Worm (Caenorhabditis elegans) whole organism, L2 larva: ENCODE measurements around the gene rcat-1.

Experiments
- C34F6.9 ChIP-seq: fragments of 150-350 bp; optimal IDR thresholded peaks from 2 replicates; lab custom pipeline; 2014; ENCODE audit warnings: missing biosample characterization, missing genetic modification characterization
- F13H6.1 ChIP-seq: sonication (generic microtip); optimal IDR thresholded peaks from 2 replicates; lab custom pipeline; 2016; ENCODE audit warnings: missing genetic modification characterization, missing compliant biosample characterization
- R02D3.7 ChIP-seq: fragments of 150-350 bp; optimal IDR thresholded peaks from 2 replicates; lab custom pipeline; 2014; ENCODE audit warnings: missing biosample characterization, missing genetic modification characterization
- ZK546.5 ChIP-seq: sonication (generic microtip); optimal IDR thresholded peaks from 2 replicates; lab custom pipeline; 2017; ENCODE audit warnings: missing biosample characterization, missing genetic modification characterization
- alr-1 ChIP-seq: fragments of 150-350 bp; optimal IDR thresholded peaks from 2 replicates; lab custom pipeline; 2014; ENCODE audit warnings: missing biosample characterization, missing genetic modification characterization
- blmp-1 ChIP-seq: sonication (generic microtip); optimal IDR thresholded peaks from 2 replicates; lab custom pipeline; 2017; ENCODE audit warnings: missing genetic modification characterization, mild to moderate bottlenecking, missing compliant biosample characterization, antibody characterized with exemption, moderate library complexity; ENCODE audit not compliant: insufficient read depth
- ceh-16 ChIP-seq: fragments of 150-350 bp; optimal IDR thresholded peaks from 2 replicates; lab custom pipeline; 2014; ENCODE audit warnings: missing biosample characterization, missing genetic modification characterization
- ceh-82 ChIP-seq: fragments of 150-350 bp; optimal IDR thresholded peaks from 2 replicates; lab custom pipeline; 2014; ENCODE audit warnings: missing biosample characterization, missing genetic modification characterization
- crh-2 ChIP-seq: sonication (generic microtip); optimal IDR thresholded peaks from 2 replicates; lab custom pipeline; 2017; ENCODE audit warnings: missing biosample characterization, missing genetic modification characterization
- egl-27 ChIP-seq: sonication (generic microtip); optimal IDR thresholded peaks from 3 replicates; lab custom pipeline; 2017; ENCODE audit warnings: missing biosample characterization, missing genetic modification reagents, missing genetic modification characterization
- fos-1 ChIP-seq: fragments of 150-350 bp; optimal IDR thresholded peaks from 2 replicates; lab custom pipeline; 2014; ENCODE audit warnings: missing biosample characterization, missing genetic modification characterization
- gmeb-1 ChIP-seq: fragments of 150-350 bp; optimal IDR thresholded peaks from 2 replicates; lab custom pipeline; 2014; ENCODE audit warnings: missing biosample characterization, missing genetic modification characterization
- lin-11 ChIP-seq: fragments of 150-350 bp; sonication (generic microtip); optimal IDR thresholded peaks from 2 replicates; lab custom pipeline; 2014; ENCODE audit warnings: missing biosample characterization, missing genetic modification characterization, inconsistent platforms, mixed read lengths
- lin-13 ChIP-seq: fragments of 150-350 bp; optimal IDR thresholded peaks from 2 replicates; lab custom pipeline; 2014; ENCODE audit warnings: missing biosample characterization, missing genetic modification reagents, missing genetic modification characterization
- lsy-2 ChIP-seq, 2 experiments: fragments of 150-350 bp in 1 of 2; sonication (generic microtip) in 1 of 2; optimal IDR thresholded peaks; 2 replicates each; lab custom pipeline; 2014 to 2017; ENCODE audit warnings: missing biosample characterization in 2 of 2, missing genetic modification characterization in 2 of 2
- mab-5 ChIP-seq: fragments of 150-350 bp; optimal IDR thresholded peaks from 2 replicates; lab custom pipeline; 2014; ENCODE audit warnings: missing biosample characterization, missing genetic modification characterization
- mdl-1 ChIP-seq, 2 experiments: fragments of 150-350 bp in 1 of 2; sonication (generic microtip) in 1 of 2; optimal IDR thresholded peaks; 2 replicates each; lab custom pipeline; 2017; ENCODE audit warnings: missing biosample characterization in 2 of 2, missing genetic modification characterization in 2 of 2
- nhr-10 ChIP-seq: sonication (generic microtip); optimal IDR thresholded peaks from 2 replicates; lab custom pipeline; 2017; ENCODE audit warnings: missing biosample characterization, missing genetic modification characterization
- nhr-11 ChIP-seq: fragments of 150-350 bp; optimal IDR thresholded peaks from 2 replicates; lab custom pipeline; 2014; ENCODE audit warnings: missing biosample characterization, missing genetic modification characterization
- nhr-129 ChIP-seq: fragments of 150-350 bp; optimal IDR thresholded peaks from 2 replicates; lab custom pipeline; 2014; ENCODE audit warnings: missing biosample characterization, missing genetic modification characterization
- nhr-21 ChIP-seq: fragments of 150-350 bp; optimal IDR thresholded peaks from 2 replicates; lab custom pipeline; 2014; ENCODE audit warnings: missing biosample characterization, missing genetic modification characterization
- nhr-237 ChIP-seq: fragments of 150-350 bp; optimal IDR thresholded peaks from 2 replicates; lab custom pipeline; 2014; ENCODE audit warnings: missing biosample characterization, missing genetic modification characterization
- nhr-25 ChIP-seq: fragments of 150-350 bp; sonication (generic microtip); optimal IDR thresholded peaks from 3 replicates; lab custom pipeline; 2014; ENCODE audit warnings: missing biosample characterization, missing genetic modification characterization
- sem-4 ChIP-seq: fragments of 150-350 bp; optimal IDR thresholded peaks from 2 replicates; lab custom pipeline; 2014; ENCODE audit warnings: missing biosample characterization, missing genetic modification reagents, missing genetic modification characterization
- skn-1 ChIP-seq: sonication (generic microtip); optimal IDR thresholded peaks from 2 replicates; lab custom pipeline; 2017; ENCODE audit warnings: missing biosample characterization, missing genetic modification characterization
- sma-3 ChIP-seq: sonication (generic microtip); optimal IDR thresholded peaks from 2 replicates; lab custom pipeline; 2016; ENCODE audit warnings: missing genetic modification reagents, missing genetic modification characterization, missing compliant biosample characterization
- sma-9 ChIP-seq, 2 experiments: fragments of 150-350 bp in 1 of 2; sonication (generic microtip) in 1 of 2; optimal IDR thresholded peaks; 2 replicates each; lab custom pipeline; 2014 to 2016; ENCODE audit warnings: missing genetic modification characterization in 2 of 2, mild to moderate bottlenecking in 1 of 2, missing biosample characterization in 1 of 2, missing compliant biosample characterization in 1 of 2, missing genetic modification reagents in 1 of 2, moderate library complexity in 1 of 2
- snpc-4 ChIP-seq: fragments of 150-350 bp; optimal IDR thresholded peaks from 2 replicates; lab custom pipeline; 2014; ENCODE audit warnings: missing biosample characterization, missing genetic modification characterization
- unc-39 ChIP-seq: fragments of 150-350 bp; optimal IDR thresholded peaks from 2 replicates; lab custom pipeline; 2014; ENCODE audit warnings: missing biosample characterization, missing genetic modification characterization
- unc-55 ChIP-seq: fragments of 150-350 bp; sonication (generic microtip); optimal IDR thresholded peaks from 3 replicates; lab custom pipeline; 2014; ENCODE audit warnings: missing biosample characterization, missing genetic modification reagents, missing genetic modification characterization
- unc-62 ChIP-seq: fragments of 150-350 bp; optimal IDR thresholded peaks from 2 replicates; lab custom pipeline; 2014; ENCODE audit warnings: missing biosample characterization, missing genetic modification reagents, missing genetic modification characterization
- ztf-1 ChIP-seq: fragments of 200-800 bp; sonication (Bioruptor generic); conservative IDR thresholded peaks from 2 replicates; pipeline ENCODE4 v1.3.6; 2022; ENCODE audit warnings: missing genetic modification characterization, missing compliant biosample characterization
- ztf-11 ChIP-seq: sonication (generic microtip); optimal IDR thresholded peaks from 2 replicates; lab custom pipeline; 2017; ENCODE audit warnings: missing biosample characterization, missing genetic modification characterization
- ztf-4 ChIP-seq: fragments of 150-350 bp; optimal IDR thresholded peaks from 2 replicates; lab custom pipeline; 2014; ENCODE audit warnings: missing biosample characterization, missing genetic modification characterization

Gene rcat-1

DNA sequence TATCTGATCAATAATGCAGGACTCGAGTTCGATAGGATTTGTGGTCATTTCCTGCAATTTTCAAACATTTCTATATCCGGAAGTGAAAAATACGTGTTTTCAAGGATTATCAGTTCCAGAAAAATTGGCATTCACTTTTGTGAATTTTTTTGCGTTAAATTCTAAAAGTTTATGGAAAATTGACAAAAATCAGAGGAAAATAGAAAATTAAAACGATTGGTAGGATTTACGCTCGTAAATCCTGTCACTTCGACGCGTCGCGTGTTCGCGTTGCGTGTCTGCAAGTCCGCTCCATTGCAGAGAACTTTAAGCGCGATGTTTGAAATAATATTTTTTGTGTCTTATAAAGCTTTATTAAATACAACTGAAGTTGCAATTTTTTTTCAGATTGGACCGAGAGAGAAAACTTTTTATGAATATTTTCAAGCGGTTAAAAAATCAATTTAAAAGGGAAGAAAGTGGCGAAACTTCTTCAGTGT, at the start of gene rcat-1:
Gene rcat-1 (minus strand): TSS at position 51 of the 479 bp plus-strand sequence.
- TF ChIP-seq R02D3.7, result no peak
- peak; percentile 75 for TF ChIP-seq nhr-21 (tag; lab: Kevin White, UChicago)
- peak; percentile 99 for TF ChIP-seq unc-55 (GFP tag; lab: Kevin White, UChicago)
- peak; percentile 53 for TF ChIP-seq ztf-4 (tag; lab: Kevin White, UChicago)
- TF ChIP-seq lin-11 (tag; lab: Kevin White, UChicago), result peak; percentile 85
- peak; percentile 8 for TF ChIP-seq egl-27 (tag; lab: Kevin White, UChicago)
- peak; percentile 7 for TF ChIP-seq nhr-237 (tag; lab: Kevin White, UChicago)
- no peak for TF ChIP-seq ceh-16 (tag; lab: Kevin White, UChicago)
- TF ChIP-seq sma-3 (GFP tag; lab: Kevin White, UChicago), result peak; percentile 63
- TF ChIP-seq nhr-129 (tag; lab: Kevin White, UChicago), result peak; percentile 80
- TF ChIP-seq sem-4 (tag; lab: Kevin White, UChicago), result peak; percentile 44
- TF ChIP-seq lin-13 (GFP tag; lab: Kevin White, UChicago), result peak; percentile 92
- TF ChIP-seq nhr-10 (tag; lab: Kevin White, UChicago), result no peak
- TF ChIP-seq lsy-2 (tag; optimal IDR thresholded peaks at IDR 0.05; lab: Kevin White, UChicago), result peak; percentile 52 to 91
- no peak for TF ChIP-seq ztf-1
- TF ChIP-seq nhr-25 (tag; lab: Kevin White, UChicago), result peak; percentile 72
- TF ChIP-seq mdl-1 (tag; optimal IDR thresholded peaks at IDR 0.05; lab: Kevin White, UChicago), result peak in 1 of 2 experiments; percentile 17
- TF ChIP-seq sma-9 (GFP tag; optimal IDR thresholded peaks at IDR 0.05; lab: Kevin White, UChicago), result peak; percentile 64
- TF ChIP-seq sma-9 (tag; optimal IDR thresholded peaks at IDR 0.05; lab: Kevin White, UChicago), result no peak
- TF ChIP-seq skn-1 (tag; lab: Kevin White, UChicago), result no peak
- TF ChIP-seq C34F6.9 (tag; lab: Kevin White, UChicago), result peak; percentile 91
- TF ChIP-seq gmeb-1, result peak; percentile 94
- no peak for TF ChIP-seq snpc-4
- peak; percentile 19 for TF ChIP-seq F13H6.1 (tag; lab: Kevin White, UChicago)
- TF ChIP-seq unc-62 (GFP tag; lab: Kevin White, UChicago), result no peak
- TF ChIP-seq ZK546.5 (tag; lab: Kevin White, UChicago), result peak; percentile 25
- peak; percentile 53 for TF ChIP-seq ceh-82 (tag; lab: Kevin White, UChicago)
- TF ChIP-seq nhr-11 (tag; lab: Kevin White, UChicago), result no peak
- no peak for TF ChIP-seq blmp-1 (tag; lab: Kevin White, UChicago)
- peak; percentile 9 for TF ChIP-seq mab-5 (tag; lab: Kevin White, UChicago)
- TF ChIP-seq fos-1 (tag; lab: Kevin White, UChicago), result peak; percentile 61
- peak; percentile 83 for TF ChIP-seq crh-2

DNA sequence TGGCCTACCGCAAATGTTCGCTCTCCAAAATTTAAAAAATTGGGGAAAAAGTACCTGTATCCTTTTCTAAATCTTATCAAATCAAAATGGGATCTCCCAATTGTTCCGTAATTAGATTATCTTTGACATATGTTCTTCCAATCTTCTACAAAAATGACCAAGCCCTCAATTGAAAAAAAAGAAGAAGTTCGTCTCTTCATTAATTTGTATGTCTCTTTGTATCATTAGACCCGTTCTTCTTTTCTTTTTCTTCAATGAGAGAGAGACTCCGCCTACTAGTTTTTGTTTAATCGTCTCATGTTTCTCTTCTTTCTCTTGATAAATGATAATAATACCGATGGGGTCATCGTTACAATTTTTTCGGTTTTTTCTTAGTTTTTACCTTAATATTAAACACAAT, 48.0 kb upstream of the rcat-1 start:
- TF ChIP-seq unc-39 (tag; lab: Kevin White, UChicago), result no peak
- no peak for TF ChIP-seq alr-1 (tag; lab: Kevin White, UChicago)
- peak; percentile 68 for TF ChIP-seq sma-9 (GFP tag; optimal IDR thresholded peaks at IDR 0.05; lab: Kevin White, UChicago)
- no peak for TF ChIP-seq sma-9 (tag; optimal IDR thresholded peaks at IDR 0.05; lab: Kevin White, UChicago)
- TF ChIP-seq sma-3 (GFP tag; lab: Kevin White, UChicago), result peak; percentile 3
- TF ChIP-seq nhr-11 (tag; lab: Kevin White, UChicago), result no peak
- TF ChIP-seq ztf-1, result no peak
- TF ChIP-seq nhr-237 (tag; lab: Kevin White, UChicago), result no peak
- TF ChIP-seq nhr-21 (tag; lab: Kevin White, UChicago), result no peak
- TF ChIP-seq ztf-4 (tag; lab: Kevin White, UChicago), result no peak
- no peak for TF ChIP-seq ceh-82 (tag; lab: Kevin White, UChicago)

- TF ChIP-seq nhr-25 (tag; lab: Kevin White, UChicago) (peak; percentile 26), ztf-11 (tag; lab: Kevin White, UChicago) (no peak), sma-3 (GFP tag; lab: Kevin White, UChicago) (no peak), fos-1 (tag; lab: Kevin White, UChicago) (peak; percentile 18), nhr-129 (tag; lab: Kevin White, UChicago) (peak; percentile 27), nhr-10 (tag; lab: Kevin White, UChicago) (no peak), crh-2 (peak; percentile 38), nhr-21 (tag; lab: Kevin White, UChicago) (peak; percentile 51), sma-9 (GFP tag; optimal IDR thresholded peaks at IDR 0.05; lab: Kevin White, UChicago) (peak; percentile 70), sma-9 (tag; optimal IDR thresholded peaks at IDR 0.05; lab: Kevin White, UChicago) (no peak), ceh-82 (tag; lab: Kevin White, UChicago) (no peak)
- TF ChIP-seq, all 48 proteins: peak for 6
Observed at ce11 chrIV:302743-303142, 47.5 kb upstream of the rcat-1 start.
